Fruit fly (Drosophila melanogaster) whole organism, embryonic: ENCODE measurements around the gene CG46309.

Experiments
- Atf-2 ChIP-seq: fragments of 200-800 bp; sonication (Bioruptor generic); optimal IDR thresholded peaks from 2 replicates; lab custom pipeline; 2016; ENCODE audit warnings: missing biosample characterization, missing genetic modification characterization
- C15 ChIP-seq: fragments of 200-800 bp; sonication (Bioruptor generic); IDR thresholded peaks from 3 replicates; pipeline ENCODE4 v1.3.6; 2022; ENCODE audit warnings: missing biosample characterization, missing genetic modification characterization
- CG10267 ChIP-seq: fragments of 200-800 bp; sonication (Bioruptor generic); optimal IDR thresholded peaks from 2 replicates; lab custom pipeline; 2018; ENCODE audit warnings: missing biosample characterization, mild to moderate bottlenecking, missing genetic modification characterization, moderate library complexity
- CG10431 ChIP-seq: fragments of 200-800 bp; sonication (Bioruptor generic); optimal IDR thresholded peaks from 3 replicates; lab custom pipeline; 2018; ENCODE audit warnings: missing biosample characterization, mild to moderate bottlenecking, missing genetic modification characterization
- CG14965 ChIP-seq: fragments of 200-800 bp; sonication (Bioruptor generic); optimal IDR thresholded peaks from 2 replicates; lab custom pipeline; 2016; ENCODE audit warnings: missing biosample characterization, missing genetic modification characterization, borderline replicate concordance
- CG17385 ChIP-seq: fragments of 200-800 bp; sonication (Bioruptor generic); optimal IDR thresholded peaks from 3 replicates; lab custom pipeline; 2018; ENCODE audit warnings: missing biosample characterization, mild to moderate bottlenecking, missing genetic modification characterization
- CG17912 ChIP-seq: fragments of 200-800 bp; sonication (Bioruptor generic); optimal IDR thresholded peaks from 2 replicates; lab custom pipeline; 2018; ENCODE audit warnings: missing biosample characterization, mild to moderate bottlenecking, missing genetic modification characterization
- CG1792 ChIP-seq: fragments of 200-800 bp; sonication (Bioruptor generic); optimal IDR thresholded peaks from 2 replicates; lab custom pipeline; 2016; ENCODE audit warnings: missing biosample characterization, missing genetic modification characterization
- CG31365 ChIP-seq: fragments of 200-800 bp; sonication (Bioruptor generic); optimal IDR thresholded peaks from 2 replicates; lab custom pipeline; 2018; ENCODE audit warnings: missing biosample characterization, mild to moderate bottlenecking, missing genetic modification characterization
- CG32532 ChIP-seq: fragments of 200-800 bp; sonication (Bioruptor generic); IDR thresholded peaks from 2 replicates; pipeline ENCODE4 v1.3.6; 2022; ENCODE audit warnings: missing biosample characterization, missing genetic modification characterization
- CG4617 ChIP-seq: fragments of 200-800 bp; sonication (Bioruptor generic); optimal IDR thresholded peaks from 3 replicates; lab custom pipeline; 2016; ENCODE audit warnings: missing biosample characterization, missing genetic modification characterization, borderline replicate concordance
- CG5245 ChIP-seq: fragments of 200-800 bp; sonication (Bioruptor generic); optimal IDR thresholded peaks from 3 replicates; lab custom pipeline; 2016; ENCODE audit warnings: missing biosample characterization, missing genetic modification characterization
- CG7786 ChIP-seq: fragments of 200-800 bp; sonication (Bioruptor generic); optimal IDR thresholded peaks from 2 replicates; lab custom pipeline; 2016; ENCODE audit warnings: missing biosample characterization, missing genetic modification characterization
- CG8089 ChIP-seq: fragments of 200-800 bp; sonication (Bioruptor generic); optimal IDR thresholded peaks from 3 replicates; lab custom pipeline; 2016; ENCODE audit warnings: missing biosample characterization, missing genetic modification characterization
- CG8765 ChIP-seq: fragments of 200-800 bp; sonication (Bioruptor generic); IDR thresholded peaks from 2 replicates; pipeline ENCODE4 v1.3.6; 2022; ENCODE audit warnings: missing biosample characterization, missing genetic modification characterization
- CrebB ChIP-seq: fragments of 200-800 bp; sonication (Bioruptor generic); optimal IDR thresholded peaks from 3 replicates; lab custom pipeline; 2018; ENCODE audit warnings: missing biosample characterization, mild to moderate bottlenecking, missing genetic modification characterization
- Dfd ChIP-seq, 2 experiments: fragments of >200 bp; optimal IDR thresholded peaks; 2 replicates each; lab custom pipeline; 2017; ENCODE audit warnings: missing biosample characterization in 2 of 2, missing genetic modification characterization in 2 of 2
- Dref ChIP-seq: fragments of 200-800 bp; sonication (Bioruptor generic); IDR thresholded peaks from 2 replicates; pipeline ENCODE4 v1.3.6; 2022; ENCODE audit warnings: missing biosample characterization, missing genetic modification characterization
- MTF-1 ChIP-seq: fragments of 200-800 bp; sonication (Bioruptor generic); optimal IDR thresholded peaks from 2 replicates; lab custom pipeline; 2018; ENCODE audit warnings: missing biosample characterization, mild to moderate bottlenecking, missing genetic modification characterization, borderline replicate concordance
- Med ChIP-seq: fragments of 200-800 bp; sonication (Bioruptor generic); peaks from one replicate; lab custom pipeline; 2016; ENCODE audit warnings: missing biosample characterization, missing genetic modification characterization, mild to moderate bottlenecking, inconsistent platforms, moderate library complexity
- Mrtf ChIP-seq: fragments of 200-800 bp; sonication (Bioruptor generic); IDR thresholded peaks from 3 replicates; pipeline ENCODE4 v1.3.6; 2022; ENCODE audit warnings: missing biosample characterization, missing genetic modification characterization
- NK7.1 ChIP-seq: fragments of 200-800 bp; sonication (Bioruptor generic); optimal IDR thresholded peaks from 3 replicates; lab custom pipeline; 2016; ENCODE audit warnings: missing biosample characterization, missing genetic modification characterization
- Nf-YA ChIP-seq: fragments of 200-800 bp; sonication (Bioruptor generic); IDR thresholded peaks from 2 replicates; pipeline ENCODE4 v1.3.6; 2022; ENCODE audit warnings: missing biosample characterization, missing genetic modification characterization
- Nf-YB ChIP-seq: fragments of 200-800 bp; sonication (Bioruptor generic); optimal IDR thresholded peaks from 3 replicates; lab custom pipeline; 2019; ENCODE audit warnings: missing biosample characterization, mild to moderate bottlenecking, missing genetic modification characterization, moderate library complexity
- Rx ChIP-seq: fragments of 200-800 bp; sonication (Bioruptor generic); IDR thresholded peaks from 2 replicates; pipeline ENCODE4 v1.3.6; 2022; ENCODE audit warnings: missing biosample characterization, missing genetic modification characterization
- cg ChIP-seq: fragments of 200-800 bp; sonication (Bioruptor generic); optimal IDR thresholded peaks from 3 replicates; lab custom pipeline; 2019; ENCODE audit warnings: missing biosample characterization, mild to moderate bottlenecking, missing genetic modification characterization, moderate library complexity
- ci ChIP-seq: fragments of 200-800 bp; sonication (Bioruptor generic); IDR thresholded peaks from 3 replicates; pipeline ENCODE4 v1.3.6; 2022; ENCODE audit warnings: missing biosample characterization, missing genetic modification characterization
- crol ChIP-seq: fragments of 200-800 bp; sonication (Bioruptor generic); IDR thresholded peaks from 2 replicates; pipeline ENCODE4 v1.3.6; 2022; ENCODE audit warnings: missing biosample characterization, missing genetic modification characterization
- crp ChIP-seq, 2 experiments: fragments of 200-800 bp; sonication (Bioruptor generic); optimal IDR thresholded peaks; 2 replicates in 1 of 2; 3 replicates in 1 of 2; lab custom pipeline; 2017; ENCODE audit warnings: missing biosample characterization in 2 of 2, missing genetic modification characterization in 2 of 2, mild to moderate bottlenecking in 1 of 2, moderate library complexity in 1 of 2
- disco-r ChIP-seq: fragments of 200-800 bp; sonication (Bioruptor generic); optimal IDR thresholded peaks from 2 replicates; lab custom pipeline; 2016; ENCODE audit warnings: missing biosample characterization, missing genetic modification characterization
- ftz-f1 ChIP-seq: fragments of 200-800 bp; sonication (Bioruptor generic); optimal IDR thresholded peaks from 2 replicates; lab custom pipeline; 2016; ENCODE audit warnings: missing biosample characterization, missing genetic modification characterization
- her ChIP-seq: fragments of 200-800 bp; sonication (Bioruptor generic); optimal IDR thresholded peaks from 2 replicates; lab custom pipeline; 2016; ENCODE audit warnings: missing biosample characterization, missing genetic modification characterization
- hkb ChIP-seq, 2 experiments: fragments of 200-800 bp in 1 of 2; fragments of >200 bp in 1 of 2; sonication (Bioruptor generic) in 1 of 2; IDR thresholded peaks in 1 of 2; optimal IDR thresholded peaks in 1 of 2; 2 replicates each; pipeline versions ENCODE4 v1.3.6 to Lab custom; 2017 to 2022; ENCODE audit warnings: missing biosample characterization in 1 of 2, missing genetic modification characterization in 1 of 2
- kah ChIP-seq: fragments of 200-800 bp; sonication (Bioruptor generic); optimal IDR thresholded peaks from 2 replicates; lab custom pipeline; 2018; ENCODE audit warnings: missing biosample characterization, mild to moderate bottlenecking, missing genetic modification characterization
- lov ChIP-seq, 2 experiments: fragments of 200-800 bp in 1 of 2; fragments of >200 bp in 1 of 2; sonication (Bioruptor generic) in 1 of 2; IDR thresholded peaks in 1 of 2; optimal IDR thresholded peaks in 1 of 2; 2 replicates in 1 of 2; 3 replicates in 1 of 2; pipeline versions ENCODE4 v1.3.6 to Lab custom; 2017 to 2022; ENCODE audit warnings: missing biosample characterization in 1 of 2, missing genetic modification characterization in 1 of 2
- org-1 ChIP-seq: fragments of 200-800 bp; sonication (Bioruptor generic); optimal IDR thresholded peaks from 2 replicates; lab custom pipeline; 2017; ENCODE audit warnings: missing biosample characterization, missing genetic modification characterization
- pan ChIP-seq, 4 experiments: fragments of >200 bp in 3 of 4; fragments of 200-800 bp in 1 of 4; sonication (Bioruptor generic) in 1 of 4; optimal IDR thresholded peaks in 3 of 4; IDR thresholded peaks in 1 of 4; 2 replicates each; pipeline versions ENCODE4 v1.3.6 to Lab custom; 2017 to 2022; ENCODE audit warnings: missing biosample characterization in 2 of 4, missing genetic modification characterization in 2 of 4, mixed read lengths in 1 of 4
- phol ChIP-seq: fragments of 200-800 bp; sonication (Bioruptor generic); optimal IDR thresholded peaks from 3 replicates; lab custom pipeline; 2018; ENCODE audit warnings: missing biosample characterization, mild to moderate bottlenecking, missing genetic modification characterization, moderate library complexity
- pita ChIP-seq: fragments of 200-800 bp; sonication (Bioruptor generic); optimal IDR thresholded peaks from 2 replicates; lab custom pipeline; 2017; ENCODE audit warnings: missing biosample characterization, mild to moderate bottlenecking, missing genetic modification characterization
- pum ChIP-seq: fragments of 200-800 bp; sonication (Bioruptor generic); optimal IDR thresholded peaks from 2 replicates; lab custom pipeline; 2016; ENCODE audit warnings: missing biosample characterization, missing genetic modification characterization
- repo ChIP-seq: fragments of 200-800 bp; sonication (Bioruptor generic); optimal IDR thresholded peaks from 2 replicates; lab custom pipeline; 2016; ENCODE audit warnings: missing biosample characterization, missing genetic modification characterization
- ro ChIP-seq: fragments of 200-800 bp; sonication (Bioruptor generic); IDR thresholded peaks from 2 replicates; pipeline ENCODE4 v1.3.6; 2022; ENCODE audit warnings: missing biosample characterization, missing genetic modification characterization
- salm ChIP-seq: fragments of 200-800 bp; sonication (Bioruptor generic); optimal IDR thresholded peaks from 2 replicates; lab custom pipeline; 2018; ENCODE audit warnings: missing biosample characterization, mild to moderate bottlenecking, missing genetic modification characterization
- sens ChIP-seq: fragments of 200-800 bp; sonication (Bioruptor generic); peaks from one replicate; lab custom pipeline; 2016; ENCODE audit warnings: missing biosample characterization, missing genetic modification characterization
- sob ChIP-seq: fragments of 200-800 bp; sonication (Bioruptor generic); IDR thresholded peaks from 2 replicates; pipeline ENCODE4 v1.3.6; 2022; ENCODE audit warnings: missing biosample characterization, missing genetic modification characterization
- sqz ChIP-seq: fragments of 200-800 bp; sonication (Bioruptor generic); optimal IDR thresholded peaks from 3 replicates; lab custom pipeline; 2018; ENCODE audit warnings: missing biosample characterization, mild to moderate bottlenecking, missing genetic modification characterization
- sr ChIP-seq: fragments of 200-800 bp; sonication (Bioruptor generic); IDR thresholded peaks from 3 replicates; pipeline ENCODE4 v1.3.6; 2022; ENCODE audit warnings: missing biosample characterization, missing genetic modification characterization
- tap ChIP-seq: fragments of 200-800 bp; optimal IDR thresholded peaks from 3 replicates; lab custom pipeline; 2019; ENCODE audit warnings: missing biosample characterization, mild to moderate bottlenecking, missing genetic modification characterization, moderate library complexity

Gene CG46309

dm6 chr2L:16269232-16270134 lies 17.9 kb upstream of the CG46309 start (continued):
- TF ChIP-seq CG1792: no peak
- peak; percentile 21 for TF ChIP-seq repo (GFP tag; lab: Kevin White, UChicago)
- peak; percentile 82 for TF ChIP-seq tap (tag; lab: Kevin White, UChicago)
- no peak for TF ChIP-seq Rx (GFP tag; lab: Robert Waterston, UW)
- peak; percentile 93 for TF ChIP-seq CG10431 (GFP tag; lab: Kevin White, UChicago)
- TF ChIP-seq ro (GFP tag; lab: Robert Waterston, UW): no peak
- no peak for TF ChIP-seq pan (optimal IDR thresholded peaks at IDR 0.05; lab: Kevin White, UChicago)
- no peak for TF ChIP-seq pan (GFP tag; optimal IDR thresholded peaks at IDR 0.05 in 1 of 2, IDR thresholded peaks at IDR 0.05 in 1 of 2)
- no peak for TF ChIP-seq CG8765
- TF ChIP-seq CG32532 (GFP tag; lab: Robert Waterston, UW): no peak
- TF ChIP-seq CG10267 (tag; lab: Kevin White, UChicago): peak; percentile 64
- TF ChIP-seq CG4617 (GFP tag; lab: Kevin White, UChicago): no peak
- peak; percentile 29 for TF ChIP-seq CG8089
- TF ChIP-seq phol (tag; lab: Kevin White, UChicago): no peak
- TF ChIP-seq pum (GFP tag; lab: Kevin White, UChicago): no peak
- peak; percentile 92 for TF ChIP-seq CG17912 (GFP tag; lab: Kevin White, UChicago)
- peak; percentile 93 for TF ChIP-seq MTF-1 (GFP tag; lab: Kevin White, UChicago)
- TF ChIP-seq NK7.1 (GFP tag; lab: Kevin White, UChicago): peak; percentile 39
- TF ChIP-seq lov (optimal IDR thresholded peaks at IDR 0.05; lab: Kevin White, UChicago): no peak
- no peak for TF ChIP-seq lov (GFP tag; IDR thresholded peaks at IDR 0.05; lab: Robert Waterston, UW)
- TF ChIP-seq sens: peak; percentile 84
- peak; percentile 74 for TF ChIP-seq her (GFP tag; lab: Kevin White, UChicago)
- TF ChIP-seq crp (GFP tag; optimal IDR thresholded peaks at IDR 0.05; lab: Kevin White, UChicago): peak; percentile 11 to 89
- TF ChIP-seq hkb (optimal IDR thresholded peaks at IDR 0.05; lab: Kevin White, UChicago): no peak
- TF ChIP-seq hkb (GFP tag; IDR thresholded peaks at IDR 0.05; lab: Robert Waterston, UW): no peak
- TF ChIP-seq org-1 (GFP tag; lab: Kevin White, UChicago): peak; percentile 64
- TF ChIP-seq sob (GFP tag; lab: Robert Waterston, UW): no peak
- no peak for TF ChIP-seq Atf-2 (GFP tag; lab: Kevin White, UChicago)
- peak; percentile 28 for TF ChIP-seq salm
- TF ChIP-seq kah: peak; percentile 90
- peak; percentile 68 for TF ChIP-seq Nf-YB (GFP tag; lab: Kevin White, UChicago)
- TF ChIP-seq CrebB (tag; lab: Kevin White, UChicago): peak; percentile 94
- TF ChIP-seq sr (GFP tag; lab: Robert Waterston, UW): no peak
- peak; percentile 88 for TF ChIP-seq CG31365 (tag; lab: Kevin White, UChicago)
- TF ChIP-seq sqz: peak; percentile 92
- no peak for TF ChIP-seq ci
- no peak for TF ChIP-seq C15 (GFP tag; lab: Robert Waterston, UW)
- no peak for TF ChIP-seq CG5245 (GFP tag; lab: Kevin White, UChicago)
- peak; percentile 96 for TF ChIP-seq Med (GFP tag; lab: Kevin White, UChicago)
- TF ChIP-seq Dfd (GFP tag; optimal IDR thresholded peaks at IDR 0.05; lab: Kevin White, UChicago): no peak
- TF ChIP-seq Nf-YA: no peak
- TF ChIP-seq CG7786 (GFP tag; lab: Kevin White, UChicago): no peak
- TF ChIP-seq ftz-f1 (GFP tag; lab: Kevin White, UChicago): peak; percentile 45
- peak; percentile 17 for TF ChIP-seq CG14965 (GFP tag; lab: Kevin White, UChicago)
- TF ChIP-seq Mrtf: no peak
- no peak for TF ChIP-seq crol (GFP tag; lab: Robert Waterston, UW)
- TF ChIP-seq cg (GFP tag; lab: Kevin White, UChicago): peak; percentile 67
- TF ChIP-seq disco-r (GFP tag; lab: Kevin White, UChicago): no peak
- TF ChIP-seq Dref: no peak
- TF ChIP-seq pita (GFP tag; lab: Kevin White, UChicago): no peak
- TF ChIP-seq CG17385 (GFP tag; lab: Kevin White, UChicago): peak; percentile 87
